Worm (Caenorhabditis elegans) whole organism, midembryonic: Measurements from ENCODE around the gene slt-1.

ENCODE experiments used
- T22C8.4 ChIP-seq: fragments of 200-800 bp; sonication (Bioruptor generic); IDR thresholded peaks from 2 replicates; pipeline ENCODE4 v1.3.6; 2022; ENCODE audit warnings: missing genetic modification characterization, missing compliant biosample characterization
- cog-1 ChIP-seq: sonication (generic microtip); optimal IDR thresholded peaks from 2 replicates; lab custom pipeline; 2016; ENCODE audit warnings: missing genetic modification characterization, missing compliant biosample characterization
- flt-1 ChIP-seq: fragments of 200-800 bp; sonication (Bioruptor generic); IDR thresholded peaks from 2 replicates; pipeline ENCODE4 v1.3.6; 2022; ENCODE audit warnings: missing genetic modification characterization, missing compliant biosample characterization
- klf-2 ChIP-seq: fragments of 200-800 bp; sonication (Bioruptor generic); conservative IDR thresholded peaks from 2 replicates; pipeline ENCODE4 v1.3.6; 2022; ENCODE audit warnings: missing genetic modification reagents, missing genetic modification characterization, missing compliant biosample characterization
- med-1 ChIP-seq: sonication (generic microtip); optimal IDR thresholded peaks from 2 replicates; lab custom pipeline; 2017; ENCODE audit warnings: missing genetic modification characterization, mild to moderate bottlenecking, missing compliant biosample characterization, antibody characterized with exemption, missing genetic modification reagents; ENCODE audit not compliant: insufficient read depth
- ref-1 ChIP-seq: fragments of 200-800 bp; sonication (Bioruptor generic); conservative IDR thresholded peaks from 2 replicates; pipeline ENCODE4 v1.3.6; 2022; ENCODE audit warnings: missing genetic modification reagents, missing genetic modification characterization, missing compliant biosample characterization
- tab-1 ChIP-seq: fragments of 200-800 bp; sonication (Bioruptor generic); IDR thresholded peaks from 2 replicates; pipeline ENCODE4 v1.3.6; 2022; ENCODE audit warnings: missing genetic modification characterization, missing compliant biosample characterization
- ztf-23 ChIP-seq: fragments of 200-800 bp; sonication (Bioruptor generic); IDR thresholded peaks from 2 replicates; pipeline ENCODE4 v1.3.6; 2022; ENCODE audit warnings: missing genetic modification reagents, missing genetic modification characterization, missing compliant biosample characterization
- ztf-29 ChIP-seq: fragments of 200-800 bp; sonication (Bioruptor generic); IDR thresholded peaks from 2 replicates; pipeline ENCODE4 v1.3.6; 2022; ENCODE audit warnings: missing genetic modification reagents, missing genetic modification characterization, missing compliant biosample characterization

The slt-1 gene

ce11 chrX:14674028-14674427 is at the start of gene slt-1:
Gene slt-1 (plus strand): TSS chrX:14674328.
- TF ChIP-seq tab-1 (GFP tag; lab: Robert Waterston, UW) (no peak), T22C8.4 (no peak), med-1 (no peak), cog-1 (no peak), ref-1 (GFP tag; lab: Robert Waterston, UW) (no peak)

- TF ChIP-seq T22C8.4: no peak
- TF ChIP-seq ztf-29 (GFP tag; lab: Robert Waterston, UW): no peak
- TF ChIP-seq tab-1 (GFP tag; lab: Robert Waterston, UW): no peak
- TF ChIP-seq med-1: no peak
- TF ChIP-seq klf-2: no peak
- TF ChIP-seq flt-1 (GFP tag; lab: Robert Waterston, UW): no peak
- no peak for TF ChIP-seq ref-1 (GFP tag; lab: Robert Waterston, UW)
Measured at ce11 chrX:14628816-14629215, 45.3 kb upstream of the slt-1 start, which contains the start of gene F54E4.2. Gene F54E4.2 (minus strand): TSS chrX:14628916.

ce11 chrX:14633679-14634078 is 40.4 kb upstream of the slt-1 start:
- TF ChIP-seq ref-1 (GFP tag; lab: Robert Waterston, UW) (no peak), med-1 (no peak), T22C8.4 (no peak)

ce11 chrX:14636157-14636556 is 38.0 kb upstream of the slt-1 start, which contains the start of gene F54E4.3:
Gene F54E4.3 (minus strand): TSS chrX:14636421.
- TF ChIP-seq T22C8.4: no peak
- no peak for TF ChIP-seq tab-1 (GFP tag; lab: Robert Waterston, UW)
- TF ChIP-seq klf-2: no peak
- no peak for TF ChIP-seq flt-1 (GFP tag; lab: Robert Waterston, UW)
- no peak for TF ChIP-seq ref-1 (GFP tag; lab: Robert Waterston, UW)
- no peak for TF ChIP-seq cog-1
- TF ChIP-seq med-1: no peak
- no peak for TF ChIP-seq ztf-29 (GFP tag; lab: Robert Waterston, UW)
- no peak for TF ChIP-seq ztf-23 (GFP tag; lab: Robert Waterston, UW)

- TF ChIP-seq med-1: no peak
- TF ChIP-seq klf-2: no peak
- TF ChIP-seq ref-1 (GFP tag; lab: Robert Waterston, UW): no peak
- TF ChIP-seq ztf-29 (GFP tag; lab: Robert Waterston, UW): no peak
- TF ChIP-seq flt-1 (GFP tag; lab: Robert Waterston, UW): peak; percentile 36; the same call in 1 of the 2 replicates
- TF ChIP-seq tab-1 (GFP tag; lab: Robert Waterston, UW): peak; percentile 67
Measured at ce11 chrX:14636712-14637111, 37.4 kb upstream of the slt-1 start.

- no peak for TF ChIP-seq ztf-23 (GFP tag; lab: Robert Waterston, UW)
- no peak for TF ChIP-seq flt-1 (GFP tag; lab: Robert Waterston, UW)
- no peak for TF ChIP-seq T22C8.4
Measured at ce11 chrX:14637445-14637844, 36.7 kb upstream of the slt-1 start.

- no peak for TF ChIP-seq ztf-29 (GFP tag; lab: Robert Waterston, UW)
- no peak for TF ChIP-seq med-1
- TF ChIP-seq klf-2: no peak
- TF ChIP-seq T22C8.4: no peak
- TF ChIP-seq ztf-23 (GFP tag; lab: Robert Waterston, UW): 0 out of 2 replicates have a peak, but pooled peaks have one; percentile 20
- TF ChIP-seq tab-1 (GFP tag; lab: Robert Waterston, UW): no peak
Measured at ce11 chrX:14639941-14640340, 34.2 kb upstream of the slt-1 start.

ce11 chrX:14645392-14645791 is 28.7 kb upstream of the slt-1 start, which contains the start of gene F54E4.4:
Gene F54E4.4 (minus strand): TSS chrX:14645492.
- no peak for TF ChIP-seq ztf-23 (GFP tag; lab: Robert Waterston, UW)
- TF ChIP-seq cog-1: no peak
- no peak for TF ChIP-seq ref-1 (GFP tag; lab: Robert Waterston, UW)
- TF ChIP-seq med-1: no peak
- no peak for TF ChIP-seq tab-1 (GFP tag; lab: Robert Waterston, UW)
- TF ChIP-seq ztf-29 (GFP tag; lab: Robert Waterston, UW): no peak
- TF ChIP-seq T22C8.4: no peak
- TF ChIP-seq klf-2: no peak
- no peak for TF ChIP-seq flt-1 (GFP tag; lab: Robert Waterston, UW)

ce11 chrX:14649224-14649623 is 24.9 kb upstream of the slt-1 start:
- TF ChIP-seq ztf-29 (GFP tag; lab: Robert Waterston, UW) (no peak), med-1 (no peak), tab-1 (GFP tag; lab: Robert Waterston, UW) (no peak), T22C8.4 (no peak), flt-1 (GFP tag; lab: Robert Waterston, UW) (no peak), ref-1 (GFP tag; lab: Robert Waterston, UW) (no peak), cog-1 (no peak), ztf-23 (GFP tag; lab: Robert Waterston, UW) (no peak), klf-2 (no peak)

- TF ChIP-seq ztf-23 (GFP tag; lab: Robert Waterston, UW) (no peak), tab-1 (GFP tag; lab: Robert Waterston, UW) (no peak), med-1 (no peak), T22C8.4 (no peak), ztf-29 (GFP tag; lab: Robert Waterston, UW) (no peak), cog-1 (no peak), flt-1 (GFP tag; lab: Robert Waterston, UW) (no peak), klf-2 (no peak)
Measured at ce11 chrX:14652058-14652457, 22.1 kb upstream of the slt-1 start.

ce11 chrX:14653486-14653885 is 20.6 kb upstream of the slt-1 start:
- no peak for TF ChIP-seq T22C8.4
- no peak for TF ChIP-seq ztf-23 (GFP tag; lab: Robert Waterston, UW)
- no peak for TF ChIP-seq klf-2
- TF ChIP-seq ztf-29 (GFP tag; lab: Robert Waterston, UW): no peak
- no peak for TF ChIP-seq cog-1
- no peak for TF ChIP-seq ref-1 (GFP tag; lab: Robert Waterston, UW)
- TF ChIP-seq med-1: no peak
- TF ChIP-seq tab-1 (GFP tag; lab: Robert Waterston, UW): no peak
- TF ChIP-seq flt-1 (GFP tag; lab: Robert Waterston, UW): no peak
